Fruit fly (Drosophila melanogaster) whole organism, prepupa: Measurements from ENCODE around the gene Pdi.

Experiments used
- Blimp-1 ChIP-seq: fragments of 200-800 bp; sonication (Bioruptor generic); optimal IDR thresholded peaks from 3 replicates; lab custom pipeline; 2017; ENCODE audit warnings: missing biosample characterization, missing genetic modification characterization, mild to moderate bottlenecking, moderate library complexity, missing genetic modification reagents
- CG10631 ChIP-seq: fragments of 200-800 bp; sonication (Bioruptor generic); optimal IDR thresholded peaks from 2 replicates; lab custom pipeline; 2016; ENCODE audit warnings: missing biosample characterization, missing genetic modification characterization
- CG11294 ChIP-seq: fragments of 200-800 bp; sonication (Bioruptor generic); IDR thresholded peaks from 2 replicates; pipeline ENCODE4 v1.3.6; 2022; ENCODE audit warnings: missing biosample characterization, missing genetic modification characterization
- CG11902 ChIP-seq: fragments of 200-800 bp; sonication (Bioruptor generic); optimal IDR thresholded peaks from 3 replicates; lab custom pipeline; 2016; ENCODE audit warnings: missing biosample characterization, missing genetic modification characterization
- CG15336 ChIP-seq: fragments of 200-800 bp; sonication (Bioruptor generic); IDR thresholded peaks from 2 replicates; pipeline ENCODE4 v1.3.6; 2022; ENCODE audit warnings: missing biosample characterization, missing genetic modification characterization
- CG1621 ChIP-seq: fragments of 200-800 bp; sonication (Bioruptor generic); optimal IDR thresholded peaks from 3 replicates; lab custom pipeline; 2018; ENCODE audit warnings: missing biosample characterization, mild to moderate bottlenecking, missing genetic modification characterization
- CG16779 ChIP-seq: fragments of 200-800 bp; sonication (Bioruptor generic); optimal IDR thresholded peaks from 3 replicates; lab custom pipeline; 2017; ENCODE audit warnings: missing biosample characterization, mild to moderate bottlenecking, missing genetic modification characterization
- CG3032 ChIP-seq: fragments of 200-800 bp; optimal IDR thresholded peaks from 2 replicates; lab custom pipeline; 2019; ENCODE audit warnings: missing biosample characterization, mild to moderate bottlenecking, missing genetic modification characterization, moderate library complexity
- CG32006 ChIP-seq: fragments of 200-800 bp; sonication (Bioruptor generic); optimal IDR thresholded peaks from 3 replicates; lab custom pipeline; 2017; ENCODE audit warnings: missing biosample characterization, mild to moderate bottlenecking, missing genetic modification characterization
- CG34406 ChIP-seq: fragments of 200-800 bp; sonication (Bioruptor generic); optimal IDR thresholded peaks from 3 replicates; lab custom pipeline; 2016; ENCODE audit warnings: missing biosample characterization, missing genetic modification characterization
- CG3919 ChIP-seq: fragments of 200-800 bp; sonication (Bioruptor generic); optimal IDR thresholded peaks from 3 replicates; lab custom pipeline; 2016; ENCODE audit warnings: missing biosample characterization, missing genetic modification characterization
- CG6163 ChIP-seq: fragments of 200-800 bp; sonication (Bioruptor generic); IDR thresholded peaks from 3 replicates; pipeline ENCODE4 v1.3.6; 2022; ENCODE audit warnings: missing biosample characterization, missing genetic modification characterization
- CG6276 ChIP-seq: fragments of 200-800 bp; sonication (Bioruptor generic); optimal IDR thresholded peaks from 2 replicates; lab custom pipeline; 2017; ENCODE audit warnings: missing biosample characterization, mild to moderate bottlenecking, missing genetic modification characterization
- CG6792 ChIP-seq: fragments of 200-800 bp; sonication (Bioruptor generic); optimal IDR thresholded peaks from 3 replicates; lab custom pipeline; 2016; ENCODE audit warnings: missing biosample characterization, missing genetic modification characterization
- CG8119 ChIP-seq: fragments of 200-800 bp; sonication (Bioruptor generic); IDR thresholded peaks from 3 replicates; pipeline ENCODE4 v1.3.6; 2022; ENCODE audit warnings: missing biosample characterization, missing genetic modification characterization
- CG8632 ChIP-seq: fragments of 200-800 bp; sonication (Bioruptor generic); optimal IDR thresholded peaks from 3 replicates; lab custom pipeline; 2016; ENCODE audit warnings: missing biosample characterization, missing genetic modification characterization
- Eip75B ChIP-seq: fragments of 200-800 bp; sonication (Bioruptor generic); optimal IDR thresholded peaks from 3 replicates; lab custom pipeline; 2016; ENCODE audit warnings: missing biosample characterization, missing genetic modification characterization
- Eip78C ChIP-seq: fragments of 200-800 bp; sonication (Bioruptor generic); peaks from one replicate; lab custom pipeline; 2016; ENCODE audit warnings: missing biosample characterization, missing genetic modification characterization
- Eip93F ChIP-seq: fragments of 200-800 bp; sonication (Bioruptor generic); optimal IDR thresholded peaks from 2 replicates; lab custom pipeline; 2016; ENCODE audit warnings: missing biosample characterization, mild to moderate bottlenecking, missing genetic modification characterization
- Ets21C ChIP-seq: fragments of 200-800 bp; sonication (Bioruptor generic); optimal IDR thresholded peaks from 3 replicates; lab custom pipeline; 2016; ENCODE audit warnings: missing biosample characterization, missing genetic modification characterization
- Ets96B ChIP-seq: fragments of 200-800 bp; optimal IDR thresholded peaks from 2 replicates; lab custom pipeline; 2019; ENCODE audit warnings: missing biosample characterization, mild to moderate bottlenecking, missing genetic modification characterization, moderate library complexity
- Gug ChIP-seq: fragments of 200-800 bp; sonication (Bioruptor generic); IDR thresholded peaks from 2 replicates; pipeline ENCODE4 v1.3.6; 2022; ENCODE audit warnings: missing biosample characterization, missing genetic modification characterization
- Hr38 ChIP-seq: sonication (Bioruptor generic); optimal IDR thresholded peaks from 2 replicates; lab custom pipeline; 2016; ENCODE audit warnings: missing biosample characterization, missing genetic modification characterization
- Hr4 ChIP-seq: fragments of 200-800 bp; sonication (Bioruptor generic); optimal IDR thresholded peaks from 3 replicates; lab custom pipeline; 2016; ENCODE audit warnings: missing biosample characterization, missing genetic modification characterization
- Lpt ChIP-seq: fragments of 200-800 bp; sonication (Bioruptor generic); optimal IDR thresholded peaks from 3 replicates; lab custom pipeline; 2016; ENCODE audit warnings: missing biosample characterization, missing genetic modification characterization
- Met ChIP-seq: fragments of 200-800 bp; sonication (Bioruptor generic); optimal IDR thresholded peaks from 3 replicates; lab custom pipeline; 2016; ENCODE audit warnings: missing biosample characterization, missing genetic modification characterization
- OdsH ChIP-seq: fragments of 200-800 bp; sonication (Bioruptor generic); optimal IDR thresholded peaks from 3 replicates; lab custom pipeline; 2016; ENCODE audit warnings: missing biosample characterization, missing genetic modification characterization
- Sox14 ChIP-seq: fragments of 200-800 bp; sonication (Bioruptor generic); optimal IDR thresholded peaks from 3 replicates; lab custom pipeline; 2016; ENCODE audit warnings: missing biosample characterization, missing genetic modification characterization
- Sox15 ChIP-seq: fragments of 200-800 bp; sonication (Bioruptor generic); optimal IDR thresholded peaks from 3 replicates; lab custom pipeline; 2016; ENCODE audit warnings: missing biosample characterization, missing genetic modification characterization
- achi ChIP-seq: fragments of 200-800 bp; sonication (Bioruptor generic); optimal IDR thresholded peaks from 3 replicates; lab custom pipeline; 2016; ENCODE audit warnings: missing biosample characterization, missing genetic modification characterization
- acj6 ChIP-seq: fragments of 200-800 bp; sonication (Bioruptor generic); optimal IDR thresholded peaks from 3 replicates; lab custom pipeline; 2016; ENCODE audit warnings: missing biosample characterization, missing genetic modification characterization
- dac ChIP-seq: fragments of 200-800 bp; sonication (Bioruptor generic); optimal IDR thresholded peaks from 2 replicates; lab custom pipeline; 2017; ENCODE audit warnings: missing biosample characterization, mild to moderate bottlenecking, missing genetic modification characterization
- dsx ChIP-seq: fragments of 200-800 bp; optimal IDR thresholded peaks from 3 replicates; lab custom pipeline; 2019; ENCODE audit warnings: missing biosample characterization, mild to moderate bottlenecking, missing genetic modification characterization, moderate library complexity; ENCODE audit not compliant: poor library complexity, severe bottlenecking
- eg ChIP-seq: fragments of 200-800 bp; sonication (Bioruptor generic); IDR thresholded peaks from 3 replicates; pipeline ENCODE4 v1.3.6; 2022; ENCODE audit warnings: missing biosample characterization, missing genetic modification characterization
- esn ChIP-seq: fragments of 200-800 bp; sonication (Bioruptor generic); optimal IDR thresholded peaks from 2 replicates; lab custom pipeline; 2016; ENCODE audit warnings: missing biosample characterization, mild to moderate bottlenecking, missing genetic modification characterization, moderate library complexity
- fd59A ChIP-seq: fragments of 200-800 bp; sonication (Bioruptor generic); optimal IDR thresholded peaks from 2 replicates; lab custom pipeline; 2017; ENCODE audit warnings: missing biosample characterization, mild to moderate bottlenecking, missing genetic modification characterization, missing genetic modification reagents
- fkh ChIP-seq: fragments of 200-800 bp; sonication (Bioruptor generic); optimal IDR thresholded peaks from 3 replicates; lab custom pipeline; 2017; ENCODE audit warnings: missing biosample characterization, mild to moderate bottlenecking, missing genetic modification characterization, moderate library complexity
- lz ChIP-seq: fragments of 200-800 bp; sonication (Bioruptor generic); optimal IDR thresholded peaks from 3 replicates; lab custom pipeline; 2016; ENCODE audit warnings: missing biosample characterization, missing genetic modification characterization
- net ChIP-seq: fragments of 200-800 bp; sonication (Bioruptor generic); optimal IDR thresholded peaks from 3 replicates; lab custom pipeline; 2016; ENCODE audit warnings: missing biosample characterization, missing genetic modification characterization
- pdm3 ChIP-seq: fragments of 200-800 bp; sonication (Bioruptor generic); optimal IDR thresholded peaks from 3 replicates; lab custom pipeline; 2016; ENCODE audit warnings: missing biosample characterization, missing genetic modification characterization
- salr ChIP-seq, 2 experiments: fragments of 200-800 bp; sonication (Bioruptor generic); optimal IDR thresholded peaks; 3 replicates each; lab custom pipeline; 2016 to 2018; ENCODE audit warnings: missing biosample characterization in 2 of 2, missing genetic modification characterization in 2 of 2, mild to moderate bottlenecking in 1 of 2
- spab ChIP-seq: fragments of 200-800 bp; sonication (Bioruptor generic); optimal IDR thresholded peaks from 2 replicates; lab custom pipeline; 2017; ENCODE audit warnings: missing biosample characterization, mild to moderate bottlenecking, missing genetic modification characterization, missing genetic modification reagents
- ss ChIP-seq, 2 experiments: fragments of 200-800 bp; sonication (Bioruptor generic); optimal IDR thresholded peaks; 2 replicates in 1 of 2; 3 replicates in 1 of 2; lab custom pipeline; 2017 to 2018; ENCODE audit warnings: mild to moderate bottlenecking in 2 of 2, missing biosample characterization in 2 of 2, missing genetic modification characterization in 2 of 2, moderate library complexity in 1 of 2
- svp ChIP-seq: fragments of 200-800 bp; sonication (Bioruptor generic); peaks from one replicate; lab custom pipeline; 2016; ENCODE audit warnings: missing biosample characterization, missing genetic modification characterization
- topi ChIP-seq: fragments of 200-800 bp; sonication (Bioruptor generic); optimal IDR thresholded peaks from 3 replicates; lab custom pipeline; 2016; ENCODE audit warnings: missing biosample characterization, missing genetic modification characterization
- vri ChIP-seq: fragments of 200-800 bp; sonication (Bioruptor generic); optimal IDR thresholded peaks from 3 replicates; lab custom pipeline; 2016; ENCODE audit warnings: missing biosample characterization, mild to moderate bottlenecking, missing genetic modification characterization

The Pdi gene

DNA sequence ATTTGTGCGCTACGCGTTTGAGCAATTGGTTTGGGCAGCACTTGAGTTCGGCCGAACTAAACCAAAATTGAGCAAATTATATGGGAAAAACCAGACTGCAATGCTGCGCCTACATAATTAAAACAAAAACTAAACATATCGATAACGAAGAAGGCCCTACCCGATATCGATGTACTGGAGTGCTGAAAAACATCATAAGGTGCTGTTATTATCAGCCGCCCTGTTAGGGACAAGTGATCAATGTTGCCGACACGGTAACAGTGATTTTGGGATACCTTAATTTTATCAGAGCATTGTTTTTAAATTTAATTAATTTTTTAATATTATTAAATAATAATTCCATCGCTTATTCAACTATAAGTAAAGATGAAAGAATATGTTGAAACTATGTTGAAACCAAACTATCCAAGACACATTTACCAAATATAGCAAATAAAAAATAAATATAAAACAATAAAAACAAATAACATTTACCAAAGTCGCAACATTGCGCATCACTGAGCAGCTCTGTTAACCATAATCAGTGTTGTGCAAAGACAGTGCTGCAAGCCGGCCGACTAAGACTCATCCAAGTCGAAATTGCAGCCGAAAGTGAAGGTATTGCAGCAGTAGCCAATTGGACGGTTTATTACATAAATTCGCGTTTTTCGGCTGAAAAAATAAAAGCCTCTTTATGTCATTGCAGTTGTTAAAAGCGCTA is 47.9 kb downstream of the Pdi start, which contains the start of the genes sstn, Plp and GlyRS:
TSS of gene sstn (minus strand) at position 131 of the 700 bp plus-strand sequence.
TSS of gene Plp (minus strand) at position 136 of the 700 bp plus-strand sequence.
TSS of gene GlyRS (plus strand) at position 554 of the 700 bp plus-strand sequence.
- TF ChIP-seq CG6163 (GFP tag; lab: Robert Waterston, UW) (no peak), CG6792 (GFP tag; lab: Kevin White, UChicago) (peak; percentile 17), CG8119 (GFP tag; lab: Robert Waterston, UW) (no peak), achi (GFP tag; lab: Kevin White, UChicago) (peak; percentile 33), pdm3 (peak; percentile 29), fd59A (GFP tag; lab: Kevin White, UChicago) (peak; percentile 17), CG16779 (peak; percentile 0), CG1621 (no peak), CG34406 (GFP tag; lab: Kevin White, UChicago) (peak; percentile 26), lz (peak; percentile 0), svp (GFP tag; lab: Kevin White, UChicago) (peak; percentile 60), dsx (GFP tag; lab: Kevin White, UChicago) (peak; percentile 41), CG15336 (GFP tag; lab: Robert Waterston, UW) (0 out of 2 replicates have a peak, but pooled peaks have one; percentile 23), Eip93F (GFP tag; lab: Kevin White, UChicago) (peak; percentile 19), Ets21C (GFP tag; lab: Kevin White, UChicago) (no peak), Eip75B (GFP tag; lab: Kevin White, UChicago) (peak; percentile 12), CG8632 (GFP tag; lab: Kevin White, UChicago) (peak; percentile 28), OdsH (peak; percentile 41), CG6276 (GFP tag; lab: Kevin White, UChicago) (no peak), net (peak; percentile 11), esn (GFP tag; lab: Kevin White, UChicago) (peak; percentile 20), CG3919 (GFP tag; lab: Kevin White, UChicago) (peak; percentile 18), CG3032 (peak; percentile 33), acj6 (GFP tag; lab: Kevin White, UChicago) (peak; percentile 36), ss (GFP tag; optimal IDR thresholded peaks at IDR 0.05; lab: Kevin White, UChicago) (peak in 1 of 2 experiments; percentile 33), salr (GFP tag; optimal IDR thresholded peaks at IDR 0.05; lab: Kevin White, UChicago) (peak in 1 of 2 experiments; percentile 19), CG10631 (GFP tag; lab: Kevin White, UChicago) (peak; percentile 55), Met (GFP tag; lab: Kevin White, UChicago) (peak; percentile 18), CG32006 (GFP tag; lab: Kevin White, UChicago) (peak; percentile 45), CG11902 (GFP tag; lab: Kevin White, UChicago) (no peak), Ets96B (peak; percentile 28), Hr38 (no peak), Hr4 (GFP tag; lab: Kevin White, UChicago) (no peak), vri (GFP tag; lab: Kevin White, UChicago) (peak; percentile 24), Blimp-1 (GFP tag; lab: Kevin White, UChicago) (peak; percentile 33), Eip78C (GFP tag; lab: Kevin White, UChicago) (peak; percentile 57)

DNA sequence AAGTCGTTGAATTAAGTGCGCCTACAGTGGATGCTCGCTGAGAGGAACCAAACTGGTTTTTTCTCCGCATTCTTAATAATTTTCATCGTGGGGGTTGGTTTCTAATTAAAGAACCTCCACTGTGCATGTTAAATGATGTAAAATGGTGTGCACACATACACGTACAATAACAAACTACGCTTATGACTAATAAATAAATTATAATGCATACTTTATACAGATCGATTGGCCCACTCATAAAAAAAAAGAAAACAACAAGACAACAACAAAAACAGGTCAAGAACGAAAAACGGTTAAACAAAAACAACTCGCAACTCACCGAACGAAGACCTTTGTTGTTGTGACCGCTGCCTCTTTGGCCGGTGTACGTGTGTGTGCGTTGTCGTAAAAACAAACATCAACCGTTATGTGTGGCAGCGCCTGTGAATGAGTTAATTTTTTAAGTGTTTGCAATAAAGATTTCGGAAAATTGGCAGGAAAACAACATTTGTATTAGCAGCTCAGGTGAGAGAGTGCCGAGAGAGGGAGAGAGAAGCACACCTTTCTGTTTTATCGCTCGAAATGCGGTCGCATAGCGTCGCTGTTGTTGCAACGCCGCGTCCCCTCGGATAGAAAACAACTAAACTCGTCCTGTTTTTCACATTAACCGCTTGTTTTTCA is 48.6 kb downstream of the Pdi start:
- TF ChIP-seq fkh (GFP tag; lab: Kevin White, UChicago) (peak; percentile 66), Eip78C (GFP tag; lab: Kevin White, UChicago) (peak; percentile 73), pdm3 (peak; percentile 35), spab (GFP tag; lab: Kevin White, UChicago) (no peak), esn (GFP tag; lab: Kevin White, UChicago) (peak; percentile 37), Gug (no peak), Ets21C (GFP tag; lab: Kevin White, UChicago) (peak; percentile 3), Sox15 (GFP tag; lab: Kevin White, UChicago) (no peak), dac (no peak), CG3919 (GFP tag; lab: Kevin White, UChicago) (no peak), OdsH (peak; percentile 14), Lpt (no peak), CG3032 (no peak), eg (peak; percentile 48; the same call in 1 of the 3 replicates), topi (GFP tag; lab: Kevin White, UChicago) (peak; percentile 44), svp (GFP tag; lab: Kevin White, UChicago) (peak; percentile 85), Hr38 (no peak), Sox14 (GFP tag; lab: Kevin White, UChicago) (peak; percentile 17), dsx (GFP tag; lab: Kevin White, UChicago) (no peak), Met (GFP tag; lab: Kevin White, UChicago) (peak; percentile 4), CG11294 (GFP tag; lab: Robert Waterston, UW) (no peak), CG15336 (GFP tag; lab: Robert Waterston, UW) (peak; percentile 44; the same call in 1 of the 2 replicates), Hr4 (GFP tag; lab: Kevin White, UChicago) (peak; percentile 19), lz (peak; percentile 2), acj6 (GFP tag; lab: Kevin White, UChicago) (no peak)
